Worm (Caenorhabditis elegans): Measurements from ENCODE around the gene C05C12.4.
"Not testable (repeated sequence)": the region's sequence is repeated elsewhere in the genome, so short reads cannot be mapped to it uniquely, and the experiment has no call there.

C05C12.4 gene

ce11 chrIV:11257476-11257875 is 9.6 kb upstream of the C05C12.4 start:
- TF ChIP-seq tbx-2 (tag; optimal IDR thresholded peaks at IDR 0.05) (no peak), dsc-1 (tag; optimal IDR thresholded peaks at IDR 0.05) (no peak), nhr-71 (tag; optimal IDR thresholded peaks at IDR 0.05) (no peak), elt-2 (tag; optimal IDR thresholded peaks at IDR 0.05) (peak; percentile 66), pqm-1 (tag; optimal IDR thresholded peaks at IDR 0.05) (peak; percentile 73), unc-130 (tag; optimal IDR thresholded peaks at IDR 0.05) (no peak), pag-3 (tag; optimal IDR thresholded peaks at IDR 0.05; ENCODE audit: borderline replicate concordance, insufficient read depth) (no peak), tlp-1 (tag; optimal IDR thresholded peaks at IDR 0.05) (peak; percentile 7)

ce11 chrIV:11253689-11254088 is 5.8 kb upstream of the C05C12.4 start, which contains the start of gene C05C12.1:
Gene C05C12.1, plus strand, starts transcription at chrIV:11253989.
- TF ChIP-seq efl-1 (optimal IDR thresholded peaks at IDR 0.05) = not testable (repeated sequence)
- TF ChIP-seq efl-1 (GFP tag; optimal IDR thresholded peaks at IDR 0.05 in 1 of 2) = peak in 1 of 2 experiments; percentile 8

- TF ChIP-seq C16A3.4 (tag; optimal IDR thresholded peaks at IDR 0.05) (peak; percentile 26), vab-15 (tag; optimal IDR thresholded peaks at IDR 0.05) (no peak)
Observed at ce11 chrIV:11247434-11247833, 447 bp downstream of the C05C12.4 start.

- TF ChIP-seq ama-1 (optimal IDR thresholded peaks at IDR 0.05) = no peak
- TF ChIP-seq swsn-7 (tag; optimal IDR thresholded peaks at IDR 0.05) = no peak
Observed at ce11 chrIV:11241368-11241767, 6.5 kb downstream of the C05C12.4 start, which contains the start of gene C05C12.6. Gene C05C12.6, minus strand, starts transcription at chrIV:11241468.

- TF ChIP-seq zag-1 (tag; optimal IDR thresholded peaks at IDR 0.05) = no peak
- TF ChIP-seq lin-14 (GFP tag; optimal IDR thresholded peaks at IDR 0.05) = peak; percentile 49
Observed at ce11 chrIV:11235755-11236154, 12.1 kb downstream of the C05C12.4 start.

ce11 chrIV:11231376-11231775 is 16.5 kb downstream of the C05C12.4 start:
- TF ChIP-seq ztf-4 (tag; optimal IDR thresholded peaks at IDR 0.05) = no peak
- TF ChIP-seq ces-1 (GFP tag; optimal IDR thresholded peaks at IDR 0.05) = no peak
- TF ChIP-seq nhr-47 (tag; optimal IDR thresholded peaks at IDR 0.05) = no peak

- TF ChIP-seq unc-98 (GFP tag; IDR thresholded peaks at IDR 0.05) (no peak), unc-30 (tag; optimal IDR thresholded peaks at IDR 0.05) (no peak), lin-14 (GFP tag; optimal IDR thresholded peaks at IDR 0.05) (no peak), aly-2 (tag; optimal IDR thresholded peaks at IDR 0.05) (no peak), ceh-88 (GFP tag; IDR thresholded peaks at IDR 0.05) (no peak), blmp-1 (tag; optimal IDR thresholded peaks at IDR 0.05) (no peak), sup-37 (GFP tag; optimal IDR thresholded peaks at IDR 0.05) (no peak), hlh-4 (tag; optimal IDR thresholded peaks at IDR 0.05) (no peak), nhr-90 (tag; optimal IDR thresholded peaks at IDR 0.05; ENCODE audit: poor library complexity) (no peak), rnt-1 (tag; optimal IDR thresholded peaks at IDR 0.05) (no peak)
Observed at ce11 chrIV:11230069-11230468, 17.8 kb downstream of the C05C12.4 start, which contains the start of gene best-7. Gene best-7, minus strand, starts transcription at chrIV:11230307.

ce11 chrIV:11229013-11229412 is 18.9 kb downstream of the C05C12.4 start:
- no peak for TF ChIP-seq ces-1 (GFP tag; optimal IDR thresholded peaks at IDR 0.05)
- TF ChIP-seq efl-1 (optimal IDR thresholded peaks at IDR 0.05) = no peak
- peak in 1 of 2 experiments; percentile 78 for TF ChIP-seq efl-1 (GFP tag; optimal IDR thresholded peaks at IDR 0.05 in 1 of 2)

Data from whole organism, L1 larva.